Fruit fly (Drosophila melanogaster) whole organism, prepupa: Measurements from ENCODE around the gene CG10803.

Experiments
- Blimp-1 ChIP-seq: fragments of 200-800 bp; sonication (Bioruptor generic); optimal IDR thresholded peaks from 3 replicates; lab custom pipeline; 2017; ENCODE audit warnings: missing biosample characterization, missing genetic modification characterization, mild to moderate bottlenecking, moderate library complexity, missing genetic modification reagents
- CG10631 ChIP-seq: fragments of 200-800 bp; sonication (Bioruptor generic); optimal IDR thresholded peaks from 2 replicates; lab custom pipeline; 2016; ENCODE audit warnings: missing biosample characterization, missing genetic modification characterization
- CG10669 ChIP-seq: fragments of 200-800 bp; sonication (Bioruptor generic); optimal IDR thresholded peaks from 3 replicates; lab custom pipeline; 2018; ENCODE audit warnings: missing biosample characterization, mild to moderate bottlenecking, missing genetic modification characterization, moderate library complexity
- CG11902 ChIP-seq: fragments of 200-800 bp; sonication (Bioruptor generic); optimal IDR thresholded peaks from 3 replicates; lab custom pipeline; 2016; ENCODE audit warnings: missing biosample characterization, missing genetic modification characterization
- CG15336 ChIP-seq: fragments of 200-800 bp; sonication (Bioruptor generic); IDR thresholded peaks from 2 replicates; pipeline ENCODE4 v1.3.6; 2022; ENCODE audit warnings: missing biosample characterization, missing genetic modification characterization
- CG1621 ChIP-seq: fragments of 200-800 bp; sonication (Bioruptor generic); optimal IDR thresholded peaks from 3 replicates; lab custom pipeline; 2018; ENCODE audit warnings: missing biosample characterization, mild to moderate bottlenecking, missing genetic modification characterization
- CG16779 ChIP-seq: fragments of 200-800 bp; sonication (Bioruptor generic); optimal IDR thresholded peaks from 3 replicates; lab custom pipeline; 2017; ENCODE audit warnings: missing biosample characterization, mild to moderate bottlenecking, missing genetic modification characterization
- CG3032 ChIP-seq: fragments of 200-800 bp; optimal IDR thresholded peaks from 2 replicates; lab custom pipeline; 2019; ENCODE audit warnings: missing biosample characterization, mild to moderate bottlenecking, missing genetic modification characterization, moderate library complexity
- CG31627 ChIP-seq: fragments of 200-800 bp; sonication (Bioruptor generic); optimal IDR thresholded peaks from 3 replicates; lab custom pipeline; 2016; ENCODE audit warnings: missing biosample characterization, missing genetic modification characterization
- CG32006 ChIP-seq: fragments of 200-800 bp; sonication (Bioruptor generic); optimal IDR thresholded peaks from 3 replicates; lab custom pipeline; 2017; ENCODE audit warnings: missing biosample characterization, mild to moderate bottlenecking, missing genetic modification characterization
- CG34406 ChIP-seq: fragments of 200-800 bp; sonication (Bioruptor generic); optimal IDR thresholded peaks from 3 replicates; lab custom pipeline; 2016; ENCODE audit warnings: missing biosample characterization, missing genetic modification characterization
- CG4318 ChIP-seq: fragments of 200-800 bp; sonication (Bioruptor generic); optimal IDR thresholded peaks from 3 replicates; lab custom pipeline; 2017; ENCODE audit warnings: missing biosample characterization, mild to moderate bottlenecking, missing genetic modification characterization
- CG6163 ChIP-seq: fragments of 200-800 bp; sonication (Bioruptor generic); IDR thresholded peaks from 3 replicates; pipeline ENCODE4 v1.3.6; 2022; ENCODE audit warnings: missing biosample characterization, missing genetic modification characterization
- CG6276 ChIP-seq: fragments of 200-800 bp; sonication (Bioruptor generic); optimal IDR thresholded peaks from 2 replicates; lab custom pipeline; 2017; ENCODE audit warnings: missing biosample characterization, mild to moderate bottlenecking, missing genetic modification characterization
- CG6792 ChIP-seq: fragments of 200-800 bp; sonication (Bioruptor generic); optimal IDR thresholded peaks from 3 replicates; lab custom pipeline; 2016; ENCODE audit warnings: missing biosample characterization, missing genetic modification characterization
- CG6808 ChIP-seq: fragments of 200-800 bp; sonication (Bioruptor generic); optimal IDR thresholded peaks from 3 replicates; lab custom pipeline; 2017; ENCODE audit warnings: missing biosample characterization, missing genetic modification characterization, mild to moderate bottlenecking, moderate library complexity, missing genetic modification reagents
- CG6854 ChIP-seq: fragments of 200-800 bp; sonication (Bioruptor generic); optimal IDR thresholded peaks from 2 replicates; lab custom pipeline; 2017; ENCODE audit warnings: missing biosample characterization, mild to moderate bottlenecking, missing genetic modification characterization
- CG8119 ChIP-seq: fragments of 200-800 bp; sonication (Bioruptor generic); IDR thresholded peaks from 3 replicates; pipeline ENCODE4 v1.3.6; 2022; ENCODE audit warnings: missing biosample characterization, missing genetic modification characterization
- CG8319 ChIP-seq: fragments of 200-800 bp; sonication (Bioruptor generic); optimal IDR thresholded peaks from 3 replicates; lab custom pipeline; 2016; ENCODE audit warnings: missing biosample characterization, missing genetic modification characterization
- CG9139 ChIP-seq: fragments of 200-800 bp; sonication (Bioruptor generic); optimal IDR thresholded peaks from 3 replicates; lab custom pipeline; 2017; ENCODE audit warnings: missing biosample characterization, mild to moderate bottlenecking, missing genetic modification characterization
- Eip75B ChIP-seq: fragments of 200-800 bp; sonication (Bioruptor generic); optimal IDR thresholded peaks from 3 replicates; lab custom pipeline; 2016; ENCODE audit warnings: missing biosample characterization, missing genetic modification characterization
- Eip78C ChIP-seq: fragments of 200-800 bp; sonication (Bioruptor generic); peaks from one replicate; lab custom pipeline; 2016; ENCODE audit warnings: missing biosample characterization, missing genetic modification characterization
- Ets21C ChIP-seq: fragments of 200-800 bp; sonication (Bioruptor generic); optimal IDR thresholded peaks from 3 replicates; lab custom pipeline; 2016; ENCODE audit warnings: missing biosample characterization, missing genetic modification characterization
- Ets96B ChIP-seq: fragments of 200-800 bp; optimal IDR thresholded peaks from 2 replicates; lab custom pipeline; 2019; ENCODE audit warnings: missing biosample characterization, mild to moderate bottlenecking, missing genetic modification characterization, moderate library complexity
- Gug ChIP-seq: fragments of 200-800 bp; sonication (Bioruptor generic); IDR thresholded peaks from 2 replicates; pipeline ENCODE4 v1.3.6; 2022; ENCODE audit warnings: missing biosample characterization, missing genetic modification characterization
- Hr38 ChIP-seq: sonication (Bioruptor generic); optimal IDR thresholded peaks from 2 replicates; lab custom pipeline; 2016; ENCODE audit warnings: missing biosample characterization, missing genetic modification characterization
- Hr4 ChIP-seq: fragments of 200-800 bp; sonication (Bioruptor generic); optimal IDR thresholded peaks from 3 replicates; lab custom pipeline; 2016; ENCODE audit warnings: missing biosample characterization, missing genetic modification characterization
- Lpt ChIP-seq: fragments of 200-800 bp; sonication (Bioruptor generic); optimal IDR thresholded peaks from 3 replicates; lab custom pipeline; 2016; ENCODE audit warnings: missing biosample characterization, missing genetic modification characterization
- Met ChIP-seq: fragments of 200-800 bp; sonication (Bioruptor generic); optimal IDR thresholded peaks from 3 replicates; lab custom pipeline; 2016; ENCODE audit warnings: missing biosample characterization, missing genetic modification characterization
- OdsH ChIP-seq: fragments of 200-800 bp; sonication (Bioruptor generic); optimal IDR thresholded peaks from 3 replicates; lab custom pipeline; 2016; ENCODE audit warnings: missing biosample characterization, missing genetic modification characterization
- Smox ChIP-seq: fragments of 200-800 bp; sonication (Bioruptor generic); optimal IDR thresholded peaks from 3 replicates; lab custom pipeline; 2016; ENCODE audit warnings: missing biosample characterization, missing genetic modification characterization
- Sox102F ChIP-seq: fragments of 200-800 bp; sonication (Bioruptor generic); optimal IDR thresholded peaks from 2 replicates; lab custom pipeline; 2016; ENCODE audit warnings: missing biosample characterization, mild to moderate bottlenecking, missing genetic modification characterization
- Sox15 ChIP-seq: fragments of 200-800 bp; sonication (Bioruptor generic); optimal IDR thresholded peaks from 3 replicates; lab custom pipeline; 2016; ENCODE audit warnings: missing biosample characterization, missing genetic modification characterization
- achi ChIP-seq: fragments of 200-800 bp; sonication (Bioruptor generic); optimal IDR thresholded peaks from 3 replicates; lab custom pipeline; 2016; ENCODE audit warnings: missing biosample characterization, missing genetic modification characterization
- acj6 ChIP-seq: fragments of 200-800 bp; sonication (Bioruptor generic); optimal IDR thresholded peaks from 3 replicates; lab custom pipeline; 2016; ENCODE audit warnings: missing biosample characterization, missing genetic modification characterization
- cyc ChIP-seq: fragments of 200-800 bp; sonication (Bioruptor generic); optimal IDR thresholded peaks from 3 replicates; lab custom pipeline; 2016; ENCODE audit warnings: missing biosample characterization, missing genetic modification characterization
- dac ChIP-seq: fragments of 200-800 bp; sonication (Bioruptor generic); optimal IDR thresholded peaks from 2 replicates; lab custom pipeline; 2017; ENCODE audit warnings: missing biosample characterization, mild to moderate bottlenecking, missing genetic modification characterization
- dsx ChIP-seq: fragments of 200-800 bp; optimal IDR thresholded peaks from 3 replicates; lab custom pipeline; 2019; ENCODE audit warnings: missing biosample characterization, mild to moderate bottlenecking, missing genetic modification characterization, moderate library complexity; ENCODE audit not compliant: poor library complexity, severe bottlenecking
- eg ChIP-seq: fragments of 200-800 bp; sonication (Bioruptor generic); IDR thresholded peaks from 3 replicates; pipeline ENCODE4 v1.3.6; 2022; ENCODE audit warnings: missing biosample characterization, missing genetic modification characterization
- fd85E ChIP-seq: fragments of 200-800 bp; sonication (Bioruptor generic); optimal IDR thresholded peaks from 3 replicates; lab custom pipeline; 2016; ENCODE audit warnings: missing biosample characterization, missing genetic modification characterization
- fkh ChIP-seq: fragments of 200-800 bp; sonication (Bioruptor generic); optimal IDR thresholded peaks from 3 replicates; lab custom pipeline; 2017; ENCODE audit warnings: missing biosample characterization, mild to moderate bottlenecking, missing genetic modification characterization, moderate library complexity
- net ChIP-seq: fragments of 200-800 bp; sonication (Bioruptor generic); optimal IDR thresholded peaks from 3 replicates; lab custom pipeline; 2016; ENCODE audit warnings: missing biosample characterization, missing genetic modification characterization
- salr ChIP-seq, 2 experiments: fragments of 200-800 bp; sonication (Bioruptor generic); optimal IDR thresholded peaks; 3 replicates each; lab custom pipeline; 2016 to 2018; ENCODE audit warnings: missing biosample characterization in 2 of 2, missing genetic modification characterization in 2 of 2, mild to moderate bottlenecking in 1 of 2
- ss ChIP-seq, 2 experiments: fragments of 200-800 bp; sonication (Bioruptor generic); optimal IDR thresholded peaks; 2 replicates in 1 of 2; 3 replicates in 1 of 2; lab custom pipeline; 2017 to 2018; ENCODE audit warnings: mild to moderate bottlenecking in 2 of 2, missing biosample characterization in 2 of 2, missing genetic modification characterization in 2 of 2, moderate library complexity in 1 of 2
- svp ChIP-seq: fragments of 200-800 bp; sonication (Bioruptor generic); peaks from one replicate; lab custom pipeline; 2016; ENCODE audit warnings: missing biosample characterization, missing genetic modification characterization
- topi ChIP-seq: fragments of 200-800 bp; sonication (Bioruptor generic); optimal IDR thresholded peaks from 3 replicates; lab custom pipeline; 2016; ENCODE audit warnings: missing biosample characterization, missing genetic modification characterization
- vri ChIP-seq: fragments of 200-800 bp; sonication (Bioruptor generic); optimal IDR thresholded peaks from 3 replicates; lab custom pipeline; 2016; ENCODE audit warnings: missing biosample characterization, mild to moderate bottlenecking, missing genetic modification characterization

The CG10803 gene

dm6 chrX:3473636-3474035, 11.8 kb upstream of the CG10803 start (continued):
- TF ChIP-seq CG10669 (peak; percentile 5), achi (no peak), salr (GFP tag; optimal IDR thresholded peaks at IDR 0.05; lab: Kevin White, UChicago) (no peak), CG6808 (GFP tag; lab: Kevin White, UChicago) (no peak), dsx (GFP tag; lab: Kevin White, UChicago) (no peak), Ets96B (tag; lab: Kevin White, UChicago) (no peak)
- TF ChIP-seq, all 60 proteins: peak for 12

- TF ChIP-seq vri = peak; percentile 37
- TF ChIP-seq CG6276 (GFP tag; lab: Kevin White, UChicago) = peak; percentile 83
- peak; percentile 82 for TF ChIP-seq CG1621 (tag; lab: Kevin White, UChicago)
- peak; percentile 22 for TF ChIP-seq Met (GFP tag; lab: Kevin White, UChicago)
- TF ChIP-seq Sox102F (GFP tag; lab: Kevin White, UChicago) = peak; percentile 25
- peak; percentile 83 for TF ChIP-seq CG34406 (GFP tag; lab: Kevin White, UChicago)
- peak; percentile 58 for TF ChIP-seq CG8319 (GFP tag; lab: Kevin White, UChicago)
- peak; percentile 93 to 96 for TF ChIP-seq ss (GFP tag; optimal IDR thresholded peaks at IDR 0.05; lab: Kevin White, UChicago)
- no peak for TF ChIP-seq Hr38 (GFP tag; lab: Kevin White, UChicago)
- peak; percentile 66 for TF ChIP-seq Lpt (GFP tag; lab: Kevin White, UChicago)
- no peak for TF ChIP-seq Ets21C (GFP tag; lab: Kevin White, UChicago)
- peak; percentile 84 for TF ChIP-seq CG32006
- TF ChIP-seq eg = peak; percentile 80
- TF ChIP-seq Eip75B (GFP tag; lab: Kevin White, UChicago) = peak; percentile 50
- TF ChIP-seq Gug = peak; percentile 32; the same call in 1 of the 2 replicates
- peak; percentile 72 for TF ChIP-seq svp
- peak; percentile 59 to 76 for TF ChIP-seq salr (GFP tag; optimal IDR thresholded peaks at IDR 0.05; lab: Kevin White, UChicago)
- TF ChIP-seq CG9139 = peak; percentile 91
- peak; percentile 8 for TF ChIP-seq cyc (GFP tag; lab: Kevin White, UChicago)
- TF ChIP-seq Hr4 (GFP tag; lab: Kevin White, UChicago) = peak; percentile 36
- TF ChIP-seq CG10631 (GFP tag; lab: Kevin White, UChicago) = peak; percentile 72
- peak; percentile 64 for TF ChIP-seq Sox15 (GFP tag; lab: Kevin White, UChicago)
- peak; percentile 42 for TF ChIP-seq CG11902
- peak; percentile 86 for TF ChIP-seq CG8119
- peak; percentile 90 for TF ChIP-seq CG3032 (tag; lab: Kevin White, UChicago)
- peak; percentile 54 for TF ChIP-seq OdsH (GFP tag; lab: Kevin White, UChicago)
- TF ChIP-seq Blimp-1 = peak; percentile 66
- peak; percentile 63 for TF ChIP-seq CG6792 (GFP tag; lab: Kevin White, UChicago)
- peak; percentile 60 for TF ChIP-seq CG6854 (GFP tag; lab: Kevin White, UChicago)
- TF ChIP-seq fkh (GFP tag; lab: Kevin White, UChicago) = peak; percentile 33
- peak; percentile 71 for TF ChIP-seq achi
- peak; percentile 65 for TF ChIP-seq CG4318 (GFP tag; lab: Kevin White, UChicago)
- TF ChIP-seq CG16779 (tag; lab: Kevin White, UChicago) = peak; percentile 85
- TF ChIP-seq dac (GFP tag; lab: Kevin White, UChicago) = peak; percentile 30
- TF ChIP-seq CG6163 (GFP tag; lab: Robert Waterston, UW) = peak; percentile 87
- peak; percentile 7 for TF ChIP-seq Smox (GFP tag; lab: Kevin White, UChicago)
- TF ChIP-seq topi (GFP tag; lab: Kevin White, UChicago) = peak; percentile 34
- TF ChIP-seq Eip78C (GFP tag; lab: Kevin White, UChicago) = peak; percentile 89
- peak; percentile 66 for TF ChIP-seq CG15336
- no peak for TF ChIP-seq fd85E (GFP tag; lab: Kevin White, UChicago)
- TF ChIP-seq acj6 = peak; percentile 57
- TF ChIP-seq net = peak; percentile 80
- TF ChIP-seq CG10669 = peak; percentile 92
- no peak for TF ChIP-seq CG31627
These were observed 10.7 kb upstream of the CG10803 start, which contains the start of gene CG12206 for dm6 chrX:3474476-3475439. Gene CG12206 (minus strand): TSS chrX:3474524.
